Worm (Caenorhabditis elegans) whole organism, early embryonic: ENCODE results near the gene C05D9.3.

Experiments
- B0310.2 ChIP-seq: sonication (generic microtip); optimal IDR thresholded peaks from 2 replicates; lab custom pipeline; 2016; ENCODE audit warnings: mild to moderate bottlenecking, missing genetic modification characterization, missing compliant biosample characterization
- F13C5.2 ChIP-seq: sonication (generic microtip); optimal IDR thresholded peaks from 2 replicates; lab custom pipeline; 2017; ENCODE audit warnings: mild to moderate bottlenecking, missing genetic modification characterization, inconsistent platforms, missing compliant biosample characterization
- aly-1 ChIP-seq: sonication (generic microtip); optimal IDR thresholded peaks from 2 replicates; lab custom pipeline; 2016; ENCODE audit warnings: missing genetic modification characterization, missing compliant biosample characterization
- ama-1 ChIP-seq: fragments of 150-350 bp; optimal IDR thresholded peaks from 2 replicates; lab custom pipeline; 2014
- ceh-13 ChIP-seq: fragments of 200-800 bp; sonication (Bioruptor generic); optimal IDR thresholded peaks from 2 replicates; lab custom pipeline; 2018; ENCODE audit warnings: mild to moderate bottlenecking, missing genetic modification characterization, missing compliant biosample characterization
- ceh-36 ChIP-seq: sonication (generic microtip); optimal IDR thresholded peaks from 2 replicates; lab custom pipeline; 2016; ENCODE audit warnings: missing genetic modification characterization, inconsistent platforms, missing compliant biosample characterization
- ets-7 ChIP-seq: sonication (generic microtip); optimal IDR thresholded peaks from 2 replicates; lab custom pipeline; 2016; ENCODE audit warnings: missing genotype, missing genetic modification characterization, missing compliant biosample characterization
- flt-1 ChIP-seq: fragments of 200-800 bp; sonication (Bioruptor generic); IDR thresholded peaks from 2 replicates; pipeline ENCODE4 v1.3.6; 2022; ENCODE audit warnings: missing genetic modification characterization, missing compliant biosample characterization
- hmbx-1 ChIP-seq: sonication (generic microtip); optimal IDR thresholded peaks from 2 replicates; lab custom pipeline; 2016; ENCODE audit warnings: mild to moderate bottlenecking, missing genetic modification characterization, missing compliant biosample characterization
- hmg-4 ChIP-seq: fragments of 200-800 bp; sonication (Bioruptor generic); optimal IDR thresholded peaks from 2 replicates; lab custom pipeline; 2018; ENCODE audit warnings: mild to moderate bottlenecking, missing genetic modification characterization, missing compliant biosample characterization
- hnd-1 ChIP-seq: sonication (generic microtip); optimal IDR thresholded peaks from 2 replicates; lab custom pipeline; 2016; ENCODE audit warnings: missing genetic modification characterization, missing compliant biosample characterization
- pes-1 ChIP-seq: fragments of 200-800 bp; sonication (Bioruptor generic); IDR thresholded peaks from 2 replicates; pipeline ENCODE4 v1.3.6; 2022; ENCODE audit warnings: missing genetic modification reagents, missing genetic modification characterization, missing compliant biosample characterization
- scrt-1 ChIP-seq: fragments of 200-800 bp; sonication (Bioruptor generic); IDR thresholded peaks from 2 replicates; pipeline ENCODE4 v1.3.6; 2022; ENCODE audit warnings: missing genetic modification characterization, missing compliant biosample characterization
- sea-1 ChIP-seq: fragments of 200-800 bp; sonication (Bioruptor generic); conservative IDR thresholded peaks from 2 replicates; pipeline ENCODE4 v1.3.6; 2022; ENCODE audit warnings: missing genetic modification characterization, missing compliant biosample characterization
- tbx-11 ChIP-seq: fragments of 200-800 bp; sonication (Bioruptor generic); IDR thresholded peaks from 2 replicates; pipeline ENCODE4 v1.3.6; 2022; ENCODE audit warnings: missing genetic modification characterization, missing compliant biosample characterization
- tbx-37 ChIP-seq: fragments of 200-800 bp; sonication (Bioruptor generic); conservative IDR thresholded peaks from 2 replicates; pipeline ENCODE4 v1.3.6; 2022; ENCODE audit warnings: missing genetic modification reagents, missing genetic modification characterization, missing compliant biosample characterization
- tra-4 ChIP-seq: sonication (generic microtip); optimal IDR thresholded peaks from 2 replicates; lab custom pipeline; 2017; ENCODE audit warnings: missing genetic modification characterization, missing compliant biosample characterization

The C05D9.3 gene

ce11 chrX:1148438-1148837 is 36.7 kb downstream of the C05D9.3 start, which contains the start of the genes R193.2 and R193.6:
R193.2 (minus strand) TSS chrX:1148585.
R193.6 (plus strand) TSS chrX:1148787.
- no peak for TF ChIP-seq sea-1
- TF ChIP-seq tra-4 (tag; lab: Kevin White, UChicago): no peak
- no peak for TF ChIP-seq flt-1 (GFP tag; lab: Robert Waterston, UW)
- TF ChIP-seq hnd-1: no peak
- TF ChIP-seq aly-1 (tag; lab: Kevin White, UChicago): no peak
- no peak for TF ChIP-seq ceh-36
- TF ChIP-seq scrt-1: no peak
- no peak for TF ChIP-seq tbx-11 (GFP tag; lab: Robert Waterston, UW)
- TF ChIP-seq ama-1 (lab: Kevin White, UChicago): no peak
- TF ChIP-seq hmg-4 (GFP tag; lab: Kevin White, UChicago): no peak
- no peak for TF ChIP-seq F13C5.2
- TF ChIP-seq tbx-37: no peak
- TF ChIP-seq pes-1 (GFP tag; lab: Robert Waterston, UW): no peak

DNA sequence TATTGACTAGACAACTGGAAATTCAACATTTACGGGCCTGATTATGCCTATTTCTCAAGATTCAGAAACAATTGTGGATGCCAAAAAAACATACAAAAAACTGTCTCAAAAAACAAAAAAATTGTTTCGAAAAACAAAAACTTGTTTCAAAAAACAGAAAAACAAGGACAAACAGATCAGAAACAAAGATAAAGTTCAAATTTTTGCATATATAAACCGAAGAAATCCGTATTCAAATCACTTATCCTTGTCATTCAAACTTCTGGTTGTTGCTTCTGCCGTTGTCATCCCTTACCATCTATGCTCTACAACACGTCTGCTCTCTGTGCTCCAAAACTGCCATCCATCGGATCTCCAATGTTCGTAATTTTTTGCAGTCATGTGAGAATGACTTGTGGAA is 42.9 kb downstream of the C05D9.3 start, which contains the start of gene R193.1:
TSS of gene R193.1 (plus strand) at position 301 of the 400 bp plus-strand sequence.
- TF ChIP-seq pes-1 (GFP tag; lab: Robert Waterston, UW) (no peak), ceh-36 (no peak), B0310.2 (tag; lab: Kevin White, UChicago) (no peak), ets-7 (tag; lab: Kevin White, UChicago) (no peak), sea-1 (no peak)

ce11 chrX:1162019-1162418 is 50.3 kb downstream of the C05D9.3 start, which contains the start of gene tmc-1:
tmc-1 (plus strand) TSS chrX:1162207.
- TF ChIP-seq hmbx-1 (tag; lab: Kevin White, UChicago) (no peak), ama-1 (lab: Kevin White, UChicago) (no peak), hnd-1 (no peak), F13C5.2 (no peak), B0310.2 (tag; lab: Kevin White, UChicago) (no peak), flt-1 (GFP tag; lab: Robert Waterston, UW) (no peak), scrt-1 (no peak), sea-1 (no peak), aly-1 (tag; lab: Kevin White, UChicago) (no peak), ets-7 (tag; lab: Kevin White, UChicago) (no peak), ceh-36 (no peak), tbx-37 (no peak), ceh-13 (no peak), pes-1 (GFP tag; lab: Robert Waterston, UW) (no peak), hmg-4 (GFP tag; lab: Kevin White, UChicago) (no peak), tra-4 (tag; lab: Kevin White, UChicago) (no peak), tbx-11 (GFP tag; lab: Robert Waterston, UW) (no peak)
